Worm (Caenorhabditis elegans) whole organism, young adult: Measurements from ENCODE around the gene cyn-4.

Experiments
- B0035.1 ChIP-seq: sonication (generic microtip); optimal IDR thresholded peaks from 2 replicates; lab custom pipeline; 2016; ENCODE audit warnings: missing genetic modification characterization, mild to moderate bottlenecking, missing compliant biosample characterization, missing genotype, missing genetic modification reagents
- B0336.3 ChIP-seq: fragments of 200-800 bp; sonication (Bioruptor generic); IDR thresholded peaks from 2 replicates; pipeline ENCODE4 v1.3.6; 2022; ENCODE audit warnings: missing genetic modification characterization, missing compliant biosample characterization
- F33H1.4 ChIP-seq: fragments of 200-800 bp; sonication (Bioruptor generic); IDR thresholded peaks from 2 replicates; pipeline ENCODE4 v1.3.6; 2022; ENCODE audit warnings: missing genetic modification reagents, missing genetic modification characterization, missing compliant biosample characterization
- F55B11.4 ChIP-seq: sonication (generic microtip); optimal IDR thresholded peaks from 2 replicates; lab custom pipeline; 2016; ENCODE audit warnings: missing compliant biosample characterization, missing genetic modification characterization, borderline replicate concordance; ENCODE audit not compliant: insufficient read depth
- Y53F4B.3 ChIP-seq: fragments of 200-800 bp; sonication (Bioruptor generic); IDR thresholded peaks from 2 replicates; pipeline ENCODE4 v1.3.6; 2022; ENCODE audit warnings: missing genetic modification reagents, missing genetic modification characterization, missing compliant biosample characterization
- Y95B8A.8 ChIP-seq: fragments of 200-800 bp; sonication (Bioruptor generic); IDR thresholded peaks from 2 replicates; pipeline ENCODE4 v1.3.6; 2022; ENCODE audit warnings: missing genetic modification reagents, missing genetic modification characterization, missing compliant biosample characterization
- atf-7 ChIP-seq: sonication (generic microtip); optimal IDR thresholded peaks from 2 replicates; lab custom pipeline; 2017; ENCODE audit warnings: mild to moderate bottlenecking, missing genetic modification characterization, missing compliant biosample characterization
- cebp-1 ChIP-seq, 2 experiments: fragments of 200-800 bp in 1 of 2; sonication (Bioruptor generic) in 1 of 2; sonication (generic microtip) in 1 of 2; IDR thresholded peaks in 1 of 2; optimal IDR thresholded peaks in 1 of 2; 2 replicates each; pipeline versions ENCODE4 v1.3.6 to Lab custom; 2017 to 2022; ENCODE audit warnings: missing compliant biosample characterization in 2 of 2, missing genetic modification characterization in 2 of 2, mild to moderate bottlenecking in 1 of 2, missing genetic modification reagents in 1 of 2, moderate library complexity in 1 of 2
- ceh-58 ChIP-seq: fragments of 200-800 bp; sonication (Bioruptor generic); IDR thresholded peaks from 2 replicates; pipeline ENCODE4 v1.3.6; 2022; ENCODE audit warnings: missing genetic modification characterization, missing compliant biosample characterization
- ceh-91 ChIP-seq: fragments of 200-800 bp; sonication (Bioruptor generic); IDR thresholded peaks from 2 replicates; pipeline ENCODE4 v1.3.6; 2022; ENCODE audit warnings: missing genetic modification reagents, missing genetic modification characterization, missing compliant biosample characterization
- chd-7 ChIP-seq: sonication (generic microtip); optimal IDR thresholded peaks from 2 replicates; lab custom pipeline; 2016; ENCODE audit warnings: mild to moderate bottlenecking, missing genetic modification characterization, moderate library complexity, missing compliant biosample characterization
- dox-1 ChIP-seq: fragments of 200-800 bp; sonication (Bioruptor generic); IDR thresholded peaks from 2 replicates; pipeline ENCODE4 v1.3.6; 2022; ENCODE audit warnings: missing genetic modification reagents, missing genetic modification characterization, missing compliant biosample characterization
- dpl-1 ChIP-seq: fragments of 150-350 bp; optimal IDR thresholded peaks from 2 replicates; lab custom pipeline; 2014; ENCODE audit warnings: missing biosample characterization, missing genetic modification reagents, missing genetic modification characterization
- egl-18 ChIP-seq: fragments of 200-800 bp; sonication (Bioruptor generic); IDR thresholded peaks from 2 replicates; pipeline ENCODE4 v1.3.6; 2022; ENCODE audit warnings: missing genetic modification reagents, missing genetic modification characterization, missing compliant biosample characterization
- him-1 ChIP-seq: sonication (generic microtip); optimal IDR thresholded peaks from 2 replicates; lab custom pipeline; 2016; ENCODE audit warnings: missing genotype, missing genetic modification reagents, missing genetic modification characterization, missing compliant biosample characterization
- hmg-1.2 ChIP-seq: fragments of 200-800 bp; sonication (Bioruptor generic); IDR thresholded peaks from 2 replicates; pipeline ENCODE4 v1.3.6; 2022; ENCODE audit warnings: missing genetic modification reagents, missing genetic modification characterization, missing compliant biosample characterization
- hmg-20 ChIP-seq: fragments of 200-800 bp; sonication (Bioruptor generic); IDR thresholded peaks from 2 replicates; pipeline ENCODE4 v1.3.6; 2022; ENCODE audit warnings: missing genetic modification reagents, missing genetic modification characterization, missing compliant biosample characterization
- hrde-1 ChIP-seq: sonication (generic microtip); optimal IDR thresholded peaks from 2 replicates; lab custom pipeline; 2016; ENCODE audit warnings: missing genetic modification characterization, mild to moderate bottlenecking, missing compliant biosample characterization, moderate library complexity, missing genotype, missing genetic modification reagents, borderline replicate concordance
- lin-35 ChIP-seq, 3 experiments: fragments of 150-350 bp in 2 of 3; sonication (generic microtip) in 1 of 3; optimal IDR thresholded peaks; 2 replicates each; lab custom pipeline; 2014 to 2018; ENCODE audit warnings: missing biosample characterization in 3 of 3, missing genetic modification characterization in 3 of 3, missing genetic modification reagents in 3 of 3
- lin-40 ChIP-seq: sonication (generic microtip); optimal IDR thresholded peaks from 2 replicates; lab custom pipeline; 2016; ENCODE audit warnings: missing genetic modification characterization, mild to moderate bottlenecking, missing compliant biosample characterization, missing genotype, missing genetic modification reagents
- madf-6 ChIP-seq: fragments of 200-800 bp; sonication (Bioruptor generic); IDR thresholded peaks from 2 replicates; pipeline ENCODE4 v1.3.6; 2022; ENCODE audit warnings: missing genetic modification reagents, missing genetic modification characterization, missing compliant biosample characterization
- nfyb-1 ChIP-seq: fragments of 200-800 bp; sonication (Bioruptor generic); IDR thresholded peaks from 2 replicates; pipeline ENCODE4 v1.3.6; 2022; ENCODE audit warnings: missing genetic modification reagents, missing genetic modification characterization, missing compliant biosample characterization
- nhr-80 ChIP-seq: sonication (generic microtip); optimal IDR thresholded peaks from 2 replicates; lab custom pipeline; 2016; ENCODE audit warnings: missing genetic modification characterization, missing compliant biosample characterization
- nhr-90 ChIP-seq: sonication (generic microtip); optimal IDR thresholded peaks from 2 replicates; lab custom pipeline; 2016; ENCODE audit warnings: missing genotype, mild to moderate bottlenecking, missing genetic modification characterization, missing compliant biosample characterization
- rec-8 ChIP-seq, 2 experiments: sonication (generic microtip); optimal IDR thresholded peaks; 2 replicates each; lab custom pipeline; 2016; ENCODE audit warnings: mild to moderate bottlenecking in 2 of 2, missing genetic modification characterization in 2 of 2, missing genetic modification reagents in 2 of 2, missing genotype in 2 of 2, missing biosample characterization in 1 of 2, missing compliant biosample characterization in 1 of 2, moderate library complexity in 1 of 2
- repo-1 ChIP-seq: sonication (generic microtip); optimal IDR thresholded peaks from 2 replicates; lab custom pipeline; 2017; ENCODE audit warnings: mild to moderate bottlenecking, missing genetic modification characterization, missing compliant biosample characterization
- snpc-1.3 ChIP-seq: sonication (generic microtip); optimal IDR thresholded peaks from 2 replicates; lab custom pipeline; 2017; ENCODE audit warnings: missing genetic modification characterization, mild to moderate bottlenecking, missing compliant biosample characterization, antibody characterized with exemption, moderate library complexity, missing genotype, missing genetic modification reagents; ENCODE audit not compliant: insufficient read depth
- snpc-3.4 ChIP-seq: sonication (generic microtip); optimal IDR thresholded peaks from 2 replicates; lab custom pipeline; 2017; ENCODE audit warnings: missing genetic modification characterization, mild to moderate bottlenecking, missing compliant biosample characterization, antibody characterized with exemption, moderate library complexity, missing genotype, missing genetic modification reagents
- snpc-4 ChIP-seq, 5 experiments: fragments of 150-350 bp in 1 of 5; sonication (generic microtip) in 4 of 5; optimal IDR thresholded peaks; 2 replicates each; lab custom pipeline; 2014 to 2018; ENCODE audit warnings: missing genetic modification characterization in 5 of 5, missing biosample characterization in 3 of 5, antibody characterized with exemption in 2 of 5, mild to moderate bottlenecking in 2 of 5, missing compliant biosample characterization in 2 of 5, missing genotype in 2 of 5, moderate library complexity in 2 of 5, missing genetic modification reagents in 1 of 5
- sptf-2 ChIP-seq: fragments of 200-800 bp; sonication (Bioruptor generic); optimal IDR thresholded peaks from 2 replicates; lab custom pipeline; 2018; ENCODE audit warnings: mild to moderate bottlenecking, missing genetic modification characterization, missing compliant biosample characterization
- tbp1 ChIP-seq: fragments of 200-800 bp; sonication (Bioruptor generic); optimal IDR thresholded peaks from 2 replicates; lab custom pipeline; 2018; ENCODE audit warnings: mild to moderate bottlenecking, missing genetic modification characterization, missing compliant biosample characterization
- unc-130 ChIP-seq: sonication (generic microtip); optimal IDR thresholded peaks from 2 replicates; lab custom pipeline; 2016; ENCODE audit warnings: missing genetic modification reagents, missing genetic modification characterization, missing compliant biosample characterization
- xnd-1 ChIP-seq: sonication (generic microtip); optimal IDR thresholded peaks from 2 replicates; lab custom pipeline; 2016; ENCODE audit warnings: missing genotype, missing genetic modification reagents, missing genetic modification characterization, missing compliant biosample characterization
- zim-3 ChIP-seq: sonication (generic microtip); optimal IDR thresholded peaks from 2 replicates; lab custom pipeline; 2017; ENCODE audit warnings: mild to moderate bottlenecking, missing genetic modification characterization, moderate library complexity, missing compliant biosample characterization
- ztf-18 ChIP-seq: sonication (generic microtip); optimal IDR thresholded peaks from 2 replicates; lab custom pipeline; 2016; ENCODE audit warnings: missing genotype, mild to moderate bottlenecking, missing genetic modification characterization, missing compliant biosample characterization
- ztf-25 ChIP-seq: fragments of 200-800 bp; sonication (Bioruptor generic); IDR thresholded peaks from 2 replicates; pipeline ENCODE4 v1.3.6; 2022; ENCODE audit warnings: missing genetic modification reagents, missing genetic modification characterization, missing compliant biosample characterization

cyn-4 gene

ce11 chrII:10884396-10884795 lies 12.0 kb upstream of the cyn-4 start, which contains the start of gene egg-3 (continued):
- TF ChIP-seq madf-6 (GFP tag; lab: Robert Waterston, UW) (peak; percentile 98), hmg-20 (no peak), unc-130 (GFP tag; lab: Kevin White, UChicago) (no peak), egl-18 (no peak), rec-8 (tag; optimal IDR thresholded peaks at IDR 0.05; lab: Kevin White, UChicago) (no peak), xnd-1 (tag; lab: Kevin White, UChicago) (peak; percentile 90), tbp1 (GFP tag; lab: Kevin White, UChicago) (peak; percentile 22), lin-40 (tag; lab: Kevin White, UChicago) (no peak)
- TF ChIP-seq, all 124 proteins: peak for 19

DNA sequence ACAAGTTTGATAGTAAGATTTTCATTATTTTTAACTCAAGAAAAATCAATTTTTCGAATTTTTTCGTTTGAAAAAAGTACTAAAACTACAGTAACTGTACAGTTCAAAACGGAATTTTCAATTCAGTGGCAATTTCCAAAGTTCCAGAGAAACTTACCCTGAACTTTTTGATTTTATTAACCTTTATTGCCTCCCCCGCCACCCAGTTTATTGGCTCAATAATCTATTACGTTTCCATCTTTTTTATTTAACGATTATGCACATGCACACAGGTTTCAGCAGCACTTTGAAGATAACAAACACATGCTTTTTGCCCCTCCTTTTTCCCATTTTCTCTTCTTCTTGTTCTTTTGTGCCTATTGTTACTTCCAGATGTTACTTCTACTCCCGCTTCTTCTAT lies 8.2 kb upstream of the cyn-4 start, which contains the start of gene lurp-1:
Gene lurp-1 (plus strand): TSS at position 301 of the 400 bp plus-strand sequence.
- TF ChIP-seq ztf-18 (no peak), dpl-1 (GFP tag; lab: Kevin White, UChicago) (no peak), repo-1 (tag; lab: Kevin White, UChicago) (no peak), dox-1 (no peak)

- TF ChIP-seq hrde-1 (no peak), nhr-80 (no peak), nhr-90 (tag; lab: Kevin White, UChicago) (no peak), lin-35 (GFP tag; optimal IDR thresholded peaks at IDR 0.05; lab: Kevin White, UChicago) (no peak), rec-8 (tag; optimal IDR thresholded peaks at IDR 0.05; lab: Kevin White, UChicago) (no peak), sptf-2 (GFP tag; lab: Kevin White, UChicago) (no peak)
- TF ChIP-seq, all 124 proteins: peak for 0
Observed at ce11 chrII:10873631-10874030, 1.2 kb upstream of the cyn-4 start, which contains the start of gene orc-2. Gene orc-2 (plus strand): TSS chrII:10873931.

DNA sequence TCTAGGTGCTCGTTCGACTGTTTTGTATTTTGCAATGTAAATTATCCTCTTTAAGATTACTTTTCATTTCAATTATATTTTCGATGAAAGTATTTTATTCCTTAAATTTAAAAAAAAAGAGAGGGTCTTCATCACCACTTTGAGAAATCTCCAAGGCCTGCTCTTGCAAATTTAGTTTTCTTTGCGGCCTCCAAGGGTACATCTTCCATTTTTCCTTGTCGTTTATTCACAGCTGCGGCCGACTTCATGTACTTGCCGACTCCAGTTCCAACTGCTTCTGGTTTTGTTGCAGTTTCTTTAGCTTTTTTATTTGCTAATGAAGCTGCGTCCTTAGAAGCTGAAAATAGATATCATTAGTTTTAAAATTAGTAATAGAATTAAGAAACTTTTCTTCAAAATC lies 1.7 kb downstream of the cyn-4 start:
- TF ChIP-seq hrde-1 (peak; percentile 48), B0035.1 (tag; lab: Kevin White, UChicago) (peak; percentile 6), Y95B8A.8 (GFP tag; lab: Robert Waterston, UW) (peak; percentile 13; the same call in 1 of the 2 replicates), cebp-1 (GFP tag; IDR thresholded peaks at IDR 0.05; lab: Robert Waterston, UW) (no peak), cebp-1 (tag; optimal IDR thresholded peaks at IDR 0.05; lab: Kevin White, UChicago) (peak; percentile 24), Y53F4B.3 (GFP tag; lab: Robert Waterston, UW) (no peak), ceh-58 (GFP tag; lab: Robert Waterston, UW) (peak; percentile 81; the same call in 1 of the 2 replicates), F55B11.4 (tag; lab: Kevin White, UChicago) (no peak), atf-7 (tag; lab: Kevin White, UChicago) (peak; percentile 6), nfyb-1 (GFP tag; lab: Robert Waterston, UW) (0 out of 2 replicates have a peak, but pooled peaks have one; percentile 20), snpc-4 (GFP tag; optimal IDR thresholded peaks at IDR 0.05; lab: Kevin White, UChicago) (peak; percentile 25), snpc-4 (tag; optimal IDR thresholded peaks at IDR 0.05; lab: Kevin White, UChicago) (no peak), ceh-91 (GFP tag; lab: Robert Waterston, UW) (no peak), ztf-25 (0 out of 2 replicates have a peak, but pooled peaks have one; percentile 66), chd-7 (tag; lab: Kevin White, UChicago) (no peak), snpc-3.4 (tag; lab: Kevin White, UChicago) (no peak), him-1 (tag; lab: Kevin White, UChicago) (no peak), F33H1.4 (peak; percentile 42), snpc-1.3 (no peak), B0336.3 (GFP tag; lab: Robert Waterston, UW) (0 out of 2 replicates have a peak, but pooled peaks have one; percentile 15), hmg-1.2 (peak; percentile 5; the same call in 1 of the 2 replicates), zim-3 (tag; lab: Kevin White, UChicago) (no peak), madf-6 (GFP tag; lab: Robert Waterston, UW) (peak; percentile 49; the same call in 1 of the 2 replicates)
